Fruit fly (Drosophila melanogaster) S2 (cell line): ENCODE data around the gene dock.

Experiments
- CG8478 ChIP-seq: fragments of >200 bp; optimal IDR thresholded peaks from 2 replicates; lab custom pipeline; 2018
- CTCF ChIP-seq, 2 experiments: fragments of >200 bp; optimal IDR thresholded peaks; 2 replicates each; lab custom pipeline; 2018

- no peak for TF ChIP-seq CG8478 (lab: Kevin White, UChicago)
- no peak for TF ChIP-seq CTCF (optimal IDR thresholded peaks at IDR 0.05; lab: Kevin White, UChicago)
Measured at dm6 chr2L:842873-843272, 17.1 kb downstream of the dock start.
